Fruit fly (Drosophila melanogaster): Measurements from ENCODE around the gene Orc2.

Gene Orc2

dm6 chr3R:13971728-13972448 lies 7.2 kb downstream of the Orc2 start (continued):
- peak; percentile 12 for TF ChIP-seq CG10631 (GFP tag; optimal IDR thresholded peaks at IDR 0.05)
- TF ChIP-seq fd85E (GFP tag; optimal IDR thresholded peaks at IDR 0.05): no peak
- no peak for TF ChIP-seq spab (GFP tag; optimal IDR thresholded peaks at IDR 0.05)
- no peak for TF ChIP-seq CG16779 (tag; optimal IDR thresholded peaks at IDR 0.05)
- no peak for TF ChIP-seq pdm3 (GFP tag; optimal IDR thresholded peaks at IDR 0.05)
- TF ChIP-seq CG6276 (GFP tag; optimal IDR thresholded peaks at IDR 0.05): no peak
- TF ChIP-seq CG1621 (tag; optimal IDR thresholded peaks at IDR 0.05): no peak
- TF ChIP-seq vri (GFP tag; optimal IDR thresholded peaks at IDR 0.05): no peak

- TF ChIP-seq ss (GFP tag; optimal IDR thresholded peaks at IDR 0.05) (no peak), CG32006 (GFP tag; optimal IDR thresholded peaks at IDR 0.05) (no peak), CG6808 (GFP tag; optimal IDR thresholded peaks at IDR 0.05) (no peak), Sox14 (GFP tag; optimal IDR thresholded peaks at IDR 0.05) (no peak), Hr4 (GFP tag; optimal IDR thresholded peaks at IDR 0.05) (no peak), CG1621 (tag; optimal IDR thresholded peaks at IDR 0.05) (no peak), CG6163 (GFP tag; IDR thresholded peaks at IDR 0.05) (no peak), fd59A (GFP tag; optimal IDR thresholded peaks at IDR 0.05) (no peak), Lpt (GFP tag; optimal IDR thresholded peaks at IDR 0.05) (no peak), CG8119 (GFP tag; IDR thresholded peaks at IDR 0.05) (no peak), vri (GFP tag; optimal IDR thresholded peaks at IDR 0.05) (no peak), Smox (GFP tag; optimal IDR thresholded peaks at IDR 0.05) (no peak), Sox15 (GFP tag; optimal IDR thresholded peaks at IDR 0.05) (no peak)
Observed at dm6 chr3R:13972653-13973052, 8.0 kb downstream of the Orc2 start.

dm6 chr3R:13974741-13975245 lies 10.1 kb downstream of the Orc2 start:
- no peak for TF ChIP-seq Smox (GFP tag; optimal IDR thresholded peaks at IDR 0.05)
- TF ChIP-seq eg (GFP tag; IDR thresholded peaks at IDR 0.05): peak; percentile 70
- TF ChIP-seq cyc (GFP tag; optimal IDR thresholded peaks at IDR 0.05): no peak
- TF ChIP-seq fd85E (GFP tag; optimal IDR thresholded peaks at IDR 0.05): no peak
- TF ChIP-seq Lpt (GFP tag; optimal IDR thresholded peaks at IDR 0.05): peak; percentile 42
- no peak for TF ChIP-seq CG10669 (GFP tag; optimal IDR thresholded peaks at IDR 0.05)
- no peak for TF ChIP-seq dsx (GFP tag; optimal IDR thresholded peaks at IDR 0.05; ENCODE audit: poor library complexity, severe bottlenecking)
- TF ChIP-seq Eip78C (GFP tag): no peak
- TF ChIP-seq Sox102F (GFP tag; optimal IDR thresholded peaks at IDR 0.05): no peak
- TF ChIP-seq CG8632 (GFP tag; optimal IDR thresholded peaks at IDR 0.05): no peak
- TF ChIP-seq Hr38 (GFP tag; optimal IDR thresholded peaks at IDR 0.05): peak; percentile 13
- no peak for TF ChIP-seq CG11902 (GFP tag; optimal IDR thresholded peaks at IDR 0.05)
- TF ChIP-seq CG11762 (GFP tag; optimal IDR thresholded peaks at IDR 0.05; ENCODE audit: insufficient read depth): no peak
- TF ChIP-seq Met (GFP tag; optimal IDR thresholded peaks at IDR 0.05): no peak
- TF ChIP-seq CG7368 (GFP tag; optimal IDR thresholded peaks at IDR 0.05): no peak
- peak; percentile 23 for TF ChIP-seq Blimp-1 (GFP tag; optimal IDR thresholded peaks at IDR 0.05)
- TF ChIP-seq pdm3 (GFP tag; optimal IDR thresholded peaks at IDR 0.05): no peak
- TF ChIP-seq CG6792 (GFP tag; optimal IDR thresholded peaks at IDR 0.05): no peak
- TF ChIP-seq CG15336 (GFP tag; IDR thresholded peaks at IDR 0.05): peak; percentile 23; the same call in 1 of the 2 replicates
- no peak for TF ChIP-seq Sox15 (GFP tag; optimal IDR thresholded peaks at IDR 0.05)
- TF ChIP-seq vri (GFP tag; optimal IDR thresholded peaks at IDR 0.05): peak; percentile 13
- peak; percentile 82 for TF ChIP-seq CG6854 (GFP tag; optimal IDR thresholded peaks at IDR 0.05)
- no peak for TF ChIP-seq CG8319 (GFP tag; optimal IDR thresholded peaks at IDR 0.05)
- no peak for TF ChIP-seq ss (GFP tag; optimal IDR thresholded peaks at IDR 0.05)
- no peak for TF ChIP-seq Hr39 (GFP tag; optimal IDR thresholded peaks at IDR 0.05)
- TF ChIP-seq svp (GFP tag): no peak
- peak; percentile 51; the same call in 2 of the 3 replicates for TF ChIP-seq CG6163 (GFP tag; IDR thresholded peaks at IDR 0.05)

Data from whole organism, prepupa.